Worm (Caenorhabditis elegans): ENCODE measurements around the gene slc-17.8.

DNA sequence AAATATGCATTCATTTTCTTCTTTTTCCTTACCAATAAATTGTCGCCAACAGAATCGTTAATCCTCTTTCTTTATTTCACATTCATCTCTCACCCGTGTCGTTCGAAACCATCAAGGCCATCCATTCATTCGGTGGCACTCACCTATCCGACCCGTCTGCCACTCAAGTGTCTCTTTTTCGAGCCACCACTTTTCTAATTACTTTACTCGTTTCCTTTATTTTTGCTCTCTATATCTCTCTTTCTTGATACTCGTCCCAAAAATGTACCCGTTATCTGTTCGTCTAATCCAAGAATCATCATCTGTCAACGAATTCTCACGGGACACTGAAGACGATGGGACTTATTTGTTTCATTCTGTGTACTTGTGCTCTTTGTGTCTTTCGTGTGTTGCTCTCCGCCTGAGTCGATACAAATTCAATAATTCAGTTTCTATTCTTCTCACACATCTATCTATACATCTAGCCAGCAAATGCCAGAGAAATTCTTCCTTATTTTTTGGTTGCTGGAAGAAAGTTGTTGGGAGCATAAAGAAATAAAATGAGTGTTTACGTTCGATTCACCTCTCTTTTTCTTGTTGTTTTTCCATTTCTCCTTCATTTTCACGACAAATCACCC, 47.4 kb upstream of the slc-17.8 start:
- TF ChIP-seq him-1 (tag; optimal IDR thresholded peaks at IDR 0.05) (no peak), W03F9.2 (tag; optimal IDR thresholded peaks at IDR 0.05) (no peak), dao-5 (tag; optimal IDR thresholded peaks at IDR 0.05) (no peak)

All from whole organism, L4/young adult.